Worm (Caenorhabditis elegans) whole organism, midembryonic: ENCODE measurements around the gene oac-32.

Source experiments
- T22C8.4 ChIP-seq: fragments of 200-800 bp; sonication (Bioruptor generic); IDR thresholded peaks from 2 replicates; pipeline ENCODE4 v1.3.6; 2022; ENCODE audit warnings: missing genetic modification characterization, missing compliant biosample characterization
- cog-1 ChIP-seq: sonication (generic microtip); optimal IDR thresholded peaks from 2 replicates; lab custom pipeline; 2016; ENCODE audit warnings: missing genetic modification characterization, missing compliant biosample characterization
- flt-1 ChIP-seq: fragments of 200-800 bp; sonication (Bioruptor generic); IDR thresholded peaks from 2 replicates; pipeline ENCODE4 v1.3.6; 2022; ENCODE audit warnings: missing genetic modification characterization, missing compliant biosample characterization
- klf-2 ChIP-seq: fragments of 200-800 bp; sonication (Bioruptor generic); conservative IDR thresholded peaks from 2 replicates; pipeline ENCODE4 v1.3.6; 2022; ENCODE audit warnings: missing genetic modification reagents, missing genetic modification characterization, missing compliant biosample characterization
- med-1 ChIP-seq: sonication (generic microtip); optimal IDR thresholded peaks from 2 replicates; lab custom pipeline; 2017; ENCODE audit warnings: missing genetic modification characterization, mild to moderate bottlenecking, missing compliant biosample characterization, antibody characterized with exemption, missing genetic modification reagents; ENCODE audit not compliant: insufficient read depth
- ref-1 ChIP-seq: fragments of 200-800 bp; sonication (Bioruptor generic); conservative IDR thresholded peaks from 2 replicates; pipeline ENCODE4 v1.3.6; 2022; ENCODE audit warnings: missing genetic modification reagents, missing genetic modification characterization, missing compliant biosample characterization
- tab-1 ChIP-seq: fragments of 200-800 bp; sonication (Bioruptor generic); IDR thresholded peaks from 2 replicates; pipeline ENCODE4 v1.3.6; 2022; ENCODE audit warnings: missing genetic modification characterization, missing compliant biosample characterization
- ztf-23 ChIP-seq: fragments of 200-800 bp; sonication (Bioruptor generic); IDR thresholded peaks from 2 replicates; pipeline ENCODE4 v1.3.6; 2022; ENCODE audit warnings: missing genetic modification reagents, missing genetic modification characterization, missing compliant biosample characterization
- ztf-29 ChIP-seq: fragments of 200-800 bp; sonication (Bioruptor generic); IDR thresholded peaks from 2 replicates; pipeline ENCODE4 v1.3.6; 2022; ENCODE audit warnings: missing genetic modification reagents, missing genetic modification characterization, missing compliant biosample characterization

DNA sequence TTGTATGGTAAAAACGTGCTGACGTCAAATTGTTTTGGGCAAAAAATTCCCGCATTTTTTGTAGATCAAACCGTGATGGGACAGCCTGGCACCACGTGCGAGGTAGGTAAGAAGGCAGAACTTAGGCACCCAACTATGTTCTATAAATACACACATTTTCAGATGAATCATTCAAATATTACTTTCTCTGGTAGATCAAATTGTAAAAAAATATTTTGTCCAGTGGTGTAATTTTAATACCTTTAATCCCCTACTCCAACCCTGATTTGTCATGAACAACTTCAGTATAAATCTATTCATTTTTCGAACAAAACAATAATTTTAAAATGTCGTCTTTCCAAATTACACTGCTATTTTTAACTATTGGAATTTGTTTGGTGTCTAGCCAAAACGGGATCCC lies 51.1 kb downstream of the oac-32 start, which contains the start of gene spig-7:
- TF ChIP-seq klf-2 (GFP tag; lab: Robert Waterston, UW) (no peak), ztf-29 (no peak), ztf-23 (GFP tag; lab: Robert Waterston, UW) (no peak), ref-1 (GFP tag; lab: Robert Waterston, UW) (no peak), T22C8.4 (no peak), cog-1 (tag; lab: Kevin White, UChicago) (no peak), tab-1 (GFP tag; lab: Robert Waterston, UW) (no peak), flt-1 (GFP tag; lab: Robert Waterston, UW) (no peak), med-1 (no peak)
